Worm (Caenorhabditis elegans) whole organism, mixed stage, embryonic: ENCODE results near the gene C28H8.8.

Experiments
- elt-3 ChIP-seq: fragments of 150-350 bp; optimal IDR thresholded peaks from 2 replicates; lab custom pipeline; 2014; ENCODE audit warnings: missing biosample characterization, missing genetic modification characterization
- lin-32 ChIP-seq: fragments of 200-800 bp; sonication (Bioruptor generic); optimal IDR thresholded peaks from 2 replicates; lab custom pipeline; 2018; ENCODE audit warnings: mild to moderate bottlenecking, missing genetic modification characterization, missing compliant biosample characterization
- nhr-76 ChIP-seq: sonication (generic microtip); optimal IDR thresholded peaks from 2 replicates; lab custom pipeline; 2017; ENCODE audit warnings: missing biosample characterization, missing genetic modification characterization
- pha-4 ChIP-seq: fragments of 150-350 bp; optimal IDR thresholded peaks from 2 replicates; lab custom pipeline; 2018; ENCODE audit warnings: missing biosample characterization, missing genetic modification reagents, missing genetic modification characterization

DNA sequence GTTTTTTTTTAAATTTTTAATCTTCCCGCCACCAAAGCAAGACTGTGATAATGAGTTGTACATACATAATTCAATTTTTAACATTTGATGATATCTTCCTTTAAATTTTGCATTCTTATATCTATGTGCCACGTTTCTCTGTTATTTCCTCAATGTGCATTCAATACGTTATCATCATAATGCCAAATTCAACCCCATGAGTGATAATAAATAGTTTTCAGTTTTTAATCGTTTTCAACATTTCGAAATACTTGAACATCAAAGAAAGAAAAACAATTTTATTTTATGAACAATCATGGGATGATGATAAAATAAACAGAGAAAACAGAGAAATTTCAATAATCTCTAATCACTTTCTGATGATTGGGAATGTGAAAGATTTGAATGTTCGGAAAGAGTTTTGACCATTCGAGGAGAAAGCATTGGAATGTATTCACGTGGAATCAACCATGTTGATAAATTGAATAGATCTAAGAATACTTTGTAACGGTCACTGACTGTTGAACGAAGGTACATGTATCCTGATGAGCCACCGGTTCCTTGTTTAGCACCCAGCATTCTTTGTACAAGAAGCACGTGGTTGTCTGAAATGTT is 28.9 kb upstream of the C28H8.8 start:
- no peak for TF ChIP-seq nhr-76
- no peak for TF ChIP-seq elt-3 (tag; lab: Kevin White, UChicago)
- no peak for TF ChIP-seq pha-4
- no peak for TF ChIP-seq lin-32 (GFP tag; lab: Kevin White, UChicago)
